Worm (Caenorhabditis elegans) whole organism, L4 larva: ENCODE measurements around the gene W10G6.6.

ENCODE experiments used
- F10B5.3 ChIP-seq: sonication (generic microtip); optimal IDR thresholded peaks from 2 replicates; lab custom pipeline; 2016; ENCODE audit warnings: mild to moderate bottlenecking, missing genetic modification characterization, missing compliant biosample characterization
- F37D6.2 ChIP-seq: sonication (generic microtip); optimal IDR thresholded peaks from 2 replicates; lab custom pipeline; 2016; ENCODE audit warnings: mild to moderate bottlenecking, missing genetic modification characterization, missing compliant biosample characterization
- F49E8.2 ChIP-seq: sonication (generic microtip); optimal IDR thresholded peaks from 2 replicates; lab custom pipeline; 2016; ENCODE audit warnings: missing compliant biosample characterization, mild to moderate bottlenecking, missing genetic modification characterization, borderline replicate concordance
- Y105C5A.15 ChIP-seq: fragments of 200-800 bp; sonication (Bioruptor generic); IDR thresholded peaks from 2 replicates; pipeline ENCODE4 v1.3.6; 2022; ENCODE audit warnings: missing genetic modification characterization, missing compliant biosample characterization
- ZK337.2 ChIP-seq: fragments of 200-800 bp; sonication (Bioruptor generic); IDR thresholded peaks from 2 replicates; pipeline ENCODE4 v1.3.6; 2022; ENCODE audit warnings: missing genetic modification reagents, missing genetic modification characterization, missing compliant biosample characterization
- aly-2 ChIP-seq: sonication (generic microtip); optimal IDR thresholded peaks from 2 replicates; lab custom pipeline; 2018; ENCODE audit warnings: missing biosample characterization, missing genetic modification characterization
- attf-4 ChIP-seq: sonication (generic microtip); optimal IDR thresholded peaks from 3 replicates; lab custom pipeline; 2017; ENCODE audit warnings: missing biosample characterization, missing genetic modification characterization
- ceh-20 ChIP-seq: fragments of 200-800 bp; sonication (Bioruptor generic); IDR thresholded peaks from 2 replicates; pipeline ENCODE4 v1.3.6; 2022; ENCODE audit warnings: missing genetic modification reagents, missing genetic modification characterization, missing compliant biosample characterization
- ceh-62 ChIP-seq: sonication (generic microtip); optimal IDR thresholded peaks from 2 replicates; lab custom pipeline; 2017; ENCODE audit warnings: missing biosample characterization, missing genetic modification characterization
- cey-2 ChIP-seq: sonication (generic microtip); optimal IDR thresholded peaks from 3 replicates; lab custom pipeline; 2017; ENCODE audit warnings: missing genetic modification characterization, mild to moderate bottlenecking, missing compliant biosample characterization, antibody characterized with exemption, borderline replicate concordance; ENCODE audit not compliant: insufficient read depth
- ctbp-1 ChIP-seq: fragments of 200-800 bp; sonication (Bioruptor generic); IDR thresholded peaks from 2 replicates; pipeline ENCODE4 v1.3.6; 2022; ENCODE audit warnings: missing genetic modification reagents, missing genetic modification characterization, missing compliant biosample characterization
- daf-12 ChIP-seq: fragments of 150-350 bp; optimal IDR thresholded peaks from 2 replicates; lab custom pipeline; 2014; ENCODE audit warnings: missing biosample characterization, missing genetic modification reagents, missing genetic modification characterization
- daf-16 ChIP-seq, 3 experiments: sonication (generic microtip); optimal IDR thresholded peaks; 2 replicates each; lab custom pipeline; 2016 to 2017; ENCODE audit warnings: missing genetic modification characterization in 3 of 3, missing genetic modification reagents in 3 of 3, mild to moderate bottlenecking in 2 of 3, missing compliant biosample characterization in 2 of 3, missing biosample characterization in 1 of 3, moderate library complexity in 1 of 3
- daf-19 ChIP-seq: fragments of 200-800 bp; sonication (Bioruptor generic); conservative IDR thresholded peaks from 2 replicates; pipeline ENCODE4 v1.3.6; 2022; ENCODE audit warnings: missing genetic modification characterization, missing compliant biosample characterization
- daf-8 ChIP-seq: fragments of 200-800 bp; sonication (Bioruptor generic); IDR thresholded peaks from 2 replicates; pipeline ENCODE4 v1.3.6; 2022; ENCODE audit warnings: missing genetic modification characterization, missing compliant biosample characterization
- dmd-8 ChIP-seq: fragments of 200-800 bp; sonication (Bioruptor generic); IDR thresholded peaks from 2 replicates; pipeline ENCODE4 v1.3.6; 2022; ENCODE audit warnings: missing genetic modification characterization, missing compliant biosample characterization
- dmd-9 ChIP-seq: fragments of 200-800 bp; sonication (Bioruptor generic); IDR thresholded peaks from 2 replicates; pipeline ENCODE4 v1.3.6; 2022; ENCODE audit warnings: missing genetic modification reagents, missing genetic modification characterization, missing compliant biosample characterization
- duxl-1 ChIP-seq: sonication (generic microtip); optimal IDR thresholded peaks from 2 replicates; lab custom pipeline; 2016; ENCODE audit warnings: mild to moderate bottlenecking, missing genetic modification characterization, moderate library complexity, missing compliant biosample characterization; ENCODE audit not compliant: poor library complexity
- dve-1 ChIP-seq: sonication (generic microtip); optimal IDR thresholded peaks from 2 replicates; lab custom pipeline; 2017; ENCODE audit warnings: antibody characterized with exemption, mild to moderate bottlenecking, missing genetic modification characterization, missing compliant biosample characterization; ENCODE audit not compliant: insufficient read depth
- fkh-10 ChIP-seq: fragments of 150-350 bp; optimal IDR thresholded peaks from 2 replicates; lab custom pipeline; 2014; ENCODE audit warnings: missing biosample characterization, missing genetic modification reagents, missing genetic modification characterization
- fos-1 ChIP-seq: fragments of 150-350 bp; optimal IDR thresholded peaks from 2 replicates; lab custom pipeline; 2014; ENCODE audit warnings: missing biosample characterization, missing genetic modification characterization
- hif-1 ChIP-seq, 2 experiments: sonication (generic microtip); optimal IDR thresholded peaks; 2 replicates each; lab custom pipeline; 2016 to 2017; ENCODE audit warnings: missing compliant biosample characterization in 2 of 2, missing genetic modification characterization in 2 of 2, missing genetic modification reagents in 2 of 2, missing genotype in 2 of 2, mild to moderate bottlenecking in 1 of 2
- hlh-30 ChIP-seq: sonication (generic microtip); optimal IDR thresholded peaks from 2 replicates; lab custom pipeline; 2017; ENCODE audit warnings: antibody characterized with exemption, mild to moderate bottlenecking, missing genetic modification characterization, missing compliant biosample characterization; ENCODE audit not compliant: insufficient read depth
- hmg-1.1 ChIP-seq: fragments of 200-800 bp; sonication (Bioruptor generic); IDR thresholded peaks from 2 replicates; pipeline ENCODE4 v1.3.6; 2022; ENCODE audit warnings: missing genetic modification reagents, missing genetic modification characterization, missing compliant biosample characterization
- lim-7 ChIP-seq: fragments of 200-800 bp; sonication (Bioruptor generic); IDR thresholded peaks from 2 replicates; pipeline ENCODE4 v1.3.6; 2022; ENCODE audit warnings: missing genetic modification characterization, missing compliant biosample characterization
- lin-13 ChIP-seq: fragments of 150-350 bp; optimal IDR thresholded peaks from 2 replicates; lab custom pipeline; 2014; ENCODE audit warnings: missing biosample characterization, missing genetic modification reagents, missing genetic modification characterization
- lin-15B ChIP-seq: fragments of 150-350 bp; sonication (generic microtip); optimal IDR thresholded peaks from 3 replicates; lab custom pipeline; 2014; ENCODE audit warnings: missing biosample characterization, missing genetic modification characterization
- lin-38 ChIP-seq: fragments of 200-800 bp; sonication (Bioruptor generic); IDR thresholded peaks from 2 replicates; pipeline ENCODE4 v1.3.6; 2022; ENCODE audit warnings: missing genetic modification reagents, missing genetic modification characterization, missing compliant biosample characterization
- madf-9 ChIP-seq: fragments of 200-800 bp; sonication (Bioruptor generic); conservative IDR thresholded peaks from 2 replicates; pipeline ENCODE4 v1.3.6; 2022; ENCODE audit warnings: missing genetic modification reagents, missing genetic modification characterization, missing compliant biosample characterization
- mxl-2 ChIP-seq: fragments of 200-800 bp; sonication (Bioruptor generic); conservative IDR thresholded peaks from 2 replicates; pipeline ENCODE4 v1.3.6; 2022; ENCODE audit warnings: missing genetic modification reagents, missing genetic modification characterization, missing compliant biosample characterization
- mxl-3 ChIP-seq: fragments of 200-800 bp; sonication (Bioruptor generic); optimal IDR thresholded peaks from 2 replicates; lab custom pipeline; 2018; ENCODE audit warnings: mild to moderate bottlenecking, missing genetic modification characterization, missing compliant biosample characterization
- nhr-111 ChIP-seq: fragments of 200-800 bp; sonication (Bioruptor generic); optimal IDR thresholded peaks from 2 replicates; lab custom pipeline; 2018; ENCODE audit warnings: mild to moderate bottlenecking, missing genetic modification characterization, missing compliant biosample characterization
- nhr-25 ChIP-seq: sonication (generic microtip); optimal IDR thresholded peaks from 2 replicates; lab custom pipeline; 2017; ENCODE audit warnings: missing genetic modification characterization, mild to moderate bottlenecking, missing compliant biosample characterization, antibody characterized with exemption, moderate library complexity, borderline replicate concordance; ENCODE audit not compliant: insufficient read depth
- nhr-41 ChIP-seq: fragments of 200-800 bp; sonication (Bioruptor generic); IDR thresholded peaks from 2 replicates; pipeline ENCODE4 v1.3.6; 2022; ENCODE audit warnings: missing genetic modification reagents, missing genetic modification characterization, missing compliant biosample characterization
- nhr-48 ChIP-seq: sonication (generic microtip); optimal IDR thresholded peaks from 2 replicates; lab custom pipeline; 2016; ENCODE audit warnings: mild to moderate bottlenecking, missing genetic modification characterization, missing compliant biosample characterization
- nhr-6 ChIP-seq: fragments of 150-350 bp; optimal IDR thresholded peaks from 2 replicates; lab custom pipeline; 2014; ENCODE audit warnings: missing biosample characterization, missing genetic modification characterization
- nhr-76 ChIP-seq: fragments of 150-350 bp; optimal IDR thresholded peaks from 2 replicates; lab custom pipeline; 2014; ENCODE audit warnings: missing biosample characterization, missing genetic modification characterization
- nhr-77 ChIP-seq: fragments of 150-350 bp; optimal IDR thresholded peaks from 2 replicates; lab custom pipeline; 2014; ENCODE audit warnings: missing biosample characterization, missing genetic modification characterization
- php-3 ChIP-seq: fragments of 200-800 bp; sonication (Bioruptor generic); IDR thresholded peaks from 2 replicates; pipeline ENCODE4 v1.3.6; 2022; ENCODE audit warnings: missing genetic modification reagents, missing genetic modification characterization, missing compliant biosample characterization
- skn-1 ChIP-seq: fragments of 150-350 bp; optimal IDR thresholded peaks from 2 replicates; lab custom pipeline; 2014; ENCODE audit warnings: missing biosample characterization, missing genetic modification characterization
- snpc-4 ChIP-seq: fragments of 150-350 bp; optimal IDR thresholded peaks from 2 replicates; lab custom pipeline; 2014; ENCODE audit warnings: missing biosample characterization, missing genetic modification characterization
- spr-1 ChIP-seq: sonication (generic microtip); optimal IDR thresholded peaks from 2 replicates; lab custom pipeline; 2016; ENCODE audit warnings: mild to moderate bottlenecking, missing genetic modification characterization, missing compliant biosample characterization
- spr-3 ChIP-seq: fragments of 200-800 bp; sonication (Bioruptor generic); optimal IDR thresholded peaks from 2 replicates; lab custom pipeline; 2018; ENCODE audit warnings: mild to moderate bottlenecking, missing genetic modification characterization, missing compliant biosample characterization
- unc-62 ChIP-seq, 3 experiments: fragments of 150-350 bp in 1 of 3; sonication (generic microtip); optimal IDR thresholded peaks in 2 of 3; peaks in 1 of 3; 1 replicate in 1 of 3; 2 replicates in 2 of 3; lab custom pipeline; 2014 to 2017; ENCODE audit warnings: missing biosample characterization in 3 of 3, missing genetic modification characterization in 3 of 3, missing genetic modification reagents in 3 of 3, missing genotype in 1 of 3
- vab-7 ChIP-seq: fragments of 200-800 bp; sonication (Bioruptor generic); IDR thresholded peaks from 2 replicates; pipeline ENCODE4 v1.3.6; 2022; ENCODE audit warnings: missing genetic modification reagents, missing genetic modification characterization, missing compliant biosample characterization
- zfp-3 ChIP-seq: fragments of 200-800 bp; sonication (Bioruptor generic); conservative IDR thresholded peaks from 2 replicates; pipeline ENCODE4 v1.3.6; 2022; ENCODE audit warnings: missing genetic modification reagents, missing genetic modification characterization, missing compliant biosample characterization
- zip-2 ChIP-seq: fragments of 150-350 bp; optimal IDR thresholded peaks from 2 replicates; lab custom pipeline; 2014; ENCODE audit warnings: missing biosample characterization, missing genetic modification characterization
- ztf-11 ChIP-seq: fragments of 150-350 bp; optimal IDR thresholded peaks from 2 replicates; lab custom pipeline; 2014; ENCODE audit warnings: missing biosample characterization, missing genetic modification characterization

W10G6.6 gene

ce11 chrX:16208123-16208522 is 42.5 kb downstream of the W10G6.6 start (continued):
- no peak for TF ChIP-seq nhr-77 (tag; lab: Kevin White, UChicago)
- TF ChIP-seq Y105C5A.15 (GFP tag; lab: Robert Waterston, UW): no peak
- peak; percentile 31; the same call in 1 of the 2 replicates for TF ChIP-seq lin-38
- no peak for TF ChIP-seq ztf-11 (tag; lab: Kevin White, UChicago)
- no peak for TF ChIP-seq daf-19 (GFP tag; lab: Robert Waterston, UW)
- 0 out of 2 replicates have a peak, but pooled peaks have one; percentile 30 for TF ChIP-seq php-3 (GFP tag; lab: Robert Waterston, UW)
- TF ChIP-seq ctbp-1 (GFP tag; lab: Robert Waterston, UW): no peak
- no peak for TF ChIP-seq dve-1 (tag; lab: Kevin White, UChicago)
- TF ChIP-seq lin-15B (tag; lab: Kevin White, UChicago): no peak
- no peak for TF ChIP-seq daf-16 (GFP tag; optimal IDR thresholded peaks at IDR 0.05; lab: Kevin White, UChicago)
- TF ChIP-seq daf-16 (tag; optimal IDR thresholded peaks at IDR 0.05; lab: Kevin White, UChicago): peak; percentile 32
- no peak for TF ChIP-seq nhr-76
- no peak for TF ChIP-seq F49E8.2 (tag; lab: Kevin White, UChicago)
- no peak for TF ChIP-seq mxl-3 (GFP tag; lab: Kevin White, UChicago)
- peak; percentile 49 for TF ChIP-seq hlh-30
- no peak for TF ChIP-seq fkh-10 (GFP tag; lab: Kevin White, UChicago)
- TF ChIP-seq lin-13 (GFP tag; lab: Kevin White, UChicago): no peak
- no peak for TF ChIP-seq nhr-111 (GFP tag; lab: Kevin White, UChicago)
- TF ChIP-seq nhr-41 (GFP tag; lab: Robert Waterston, UW): no peak
- TF ChIP-seq F37D6.2: no peak
- TF ChIP-seq aly-2: no peak
- no peak for TF ChIP-seq daf-12
- no peak for TF ChIP-seq dmd-9 (GFP tag; lab: Robert Waterston, UW)
- TF ChIP-seq hif-1 (tag; optimal IDR thresholded peaks at IDR 0.05; lab: Kevin White, UChicago): no peak
- no peak for TF ChIP-seq zfp-3 (GFP tag; lab: Robert Waterston, UW)
- TF ChIP-seq ceh-62 (tag; lab: Kevin White, UChicago): no peak
- no peak for TF ChIP-seq ZK337.2 (GFP tag; lab: Robert Waterston, UW)
- TF ChIP-seq lim-7 (GFP tag; lab: Robert Waterston, UW): peak; percentile 72
- TF ChIP-seq unc-62 (GFP tag; optimal IDR thresholded peaks at IDR 0.05 in 1 of 2; lab: Kevin White, UChicago): no peak
- TF ChIP-seq unc-62 (tag; optimal IDR thresholded peaks at IDR 0.05; lab: Kevin White, UChicago): no peak
- TF ChIP-seq hmg-1.1 (GFP tag; lab: Robert Waterston, UW): no peak
- no peak for TF ChIP-seq nhr-25 (tag; lab: Kevin White, UChicago)
- no peak for TF ChIP-seq madf-9 (GFP tag; lab: Robert Waterston, UW)
- TF ChIP-seq, all 104 proteins: peak for 12

- TF ChIP-seq ceh-20 (GFP tag; lab: Robert Waterston, UW) (0 out of 2 replicates have a peak, but pooled peaks have one; percentile 32), skn-1 (tag; lab: Kevin White, UChicago) (no peak), dmd-8 (GFP tag; lab: Robert Waterston, UW) (no peak), madf-9 (GFP tag; lab: Robert Waterston, UW) (no peak), php-3 (GFP tag; lab: Robert Waterston, UW) (peak; percentile 53; the same call in 1 of the 2 replicates), zip-2 (tag; lab: Kevin White, UChicago) (peak; percentile 33), F10B5.3 (tag; lab: Kevin White, UChicago) (peak; percentile 90), spr-1 (tag; lab: Kevin White, UChicago) (peak; percentile 69), Y105C5A.15 (GFP tag; lab: Robert Waterston, UW) (no peak), nhr-6 (tag; lab: Kevin White, UChicago) (peak; percentile 35), attf-4 (tag; lab: Kevin White, UChicago) (no peak), snpc-4 (tag; lab: Kevin White, UChicago) (no peak), cey-2 (tag; lab: Kevin White, UChicago) (no peak), fos-1 (tag; lab: Kevin White, UChicago) (no peak), nhr-48 (peak; percentile 36), daf-8 (GFP tag; lab: Robert Waterston, UW) (no peak), ztf-11 (tag; lab: Kevin White, UChicago) (no peak), mxl-2 (no peak), lin-38 (peak; percentile 53), spr-3 (GFP tag; lab: Kevin White, UChicago) (peak; percentile 36), duxl-1 (tag; lab: Kevin White, UChicago) (peak; percentile 69), vab-7 (peak; percentile 31; the same call in 1 of the 2 replicates), F49E8.2 (tag; lab: Kevin White, UChicago) (no peak), zfp-3 (GFP tag; lab: Robert Waterston, UW) (no peak), hif-1 (tag; optimal IDR thresholded peaks at IDR 0.05; lab: Kevin White, UChicago) (peak in 1 of 2 experiments; percentile 35)
These were observed 44.7 kb downstream of the W10G6.6 start for ce11 chrX:16205880-16206279.
